Worm (Caenorhabditis elegans) whole organism, L4/young adult: ENCODE measurements around the gene cyp-13A6.

ENCODE experiments used
- dao-5 ChIP-seq: sonication (generic microtip); optimal IDR thresholded peaks from 2 replicates; lab custom pipeline; 2016; ENCODE audit warnings: missing genotype, missing genetic modification characterization, moderate library complexity, missing compliant biosample characterization
- him-1 ChIP-seq: sonication (generic microtip); optimal IDR thresholded peaks from 2 replicates; lab custom pipeline; 2016; ENCODE audit warnings: missing genotype, missing genetic modification reagents, missing genetic modification characterization, missing compliant biosample characterization

DNA sequence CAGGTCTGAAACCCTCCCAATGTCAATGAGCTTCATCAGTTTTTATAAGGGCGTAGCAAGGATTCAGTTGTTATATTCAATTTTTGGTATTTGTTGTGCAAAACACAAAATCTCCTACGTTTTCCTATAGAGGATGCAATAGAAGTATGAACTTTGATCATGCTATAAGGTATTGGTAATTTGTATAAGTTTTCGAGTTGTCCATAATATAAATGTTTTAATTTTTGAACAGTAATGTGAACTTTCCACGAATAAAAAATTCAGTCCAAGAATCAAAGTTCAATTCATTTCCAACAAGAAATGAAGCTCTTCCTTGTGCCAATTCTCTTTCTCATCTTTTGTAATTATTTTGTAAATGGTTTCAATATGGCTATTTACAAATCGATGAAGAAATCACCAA is 28.4 kb upstream of the cyp-13A6 start, which contains the start of gene ZK938.12:
- no peak for TF ChIP-seq dao-5 (tag; lab: Kevin White, UChicago)
- TF ChIP-seq him-1 (tag; lab: Kevin White, UChicago), result no peak
